Fruit fly (Drosophila melanogaster) whole organism, embryonic: ENCODE measurements around the gene Rcd2.

Experiments
- Bdp1 ChIP-seq: fragments of 200-800 bp; sonication (Bioruptor generic); optimal IDR thresholded peaks from 3 replicates; lab custom pipeline; 2016; ENCODE audit warnings: missing biosample characterization, missing genetic modification characterization
- CG10209 ChIP-seq: fragments of 200-800 bp; sonication (Bioruptor generic); optimal IDR thresholded peaks from 3 replicates; lab custom pipeline; 2017; ENCODE audit warnings: missing biosample characterization, mild to moderate bottlenecking, missing genetic modification characterization, missing genetic modification reagents
- CG11093 ChIP-seq: fragments of 200-800 bp; sonication (Bioruptor generic); IDR thresholded peaks from 3 replicates; pipeline ENCODE4 v1.3.6; 2022; ENCODE audit warnings: missing biosample characterization, missing genetic modification characterization
- CG12299 ChIP-seq: fragments of 200-800 bp; sonication (Bioruptor generic); optimal IDR thresholded peaks from 2 replicates; lab custom pipeline; 2018; ENCODE audit warnings: missing biosample characterization, mild to moderate bottlenecking, missing genetic modification characterization
- CG13894 ChIP-seq: fragments of 200-800 bp; sonication (Bioruptor generic); optimal IDR thresholded peaks from 3 replicates; lab custom pipeline; 2018; ENCODE audit warnings: missing biosample characterization, mild to moderate bottlenecking, missing genetic modification characterization, moderate library complexity
- CG15269 ChIP-seq: fragments of 200-800 bp; sonication (Bioruptor generic); optimal IDR thresholded peaks from 2 replicates; lab custom pipeline; 2018; ENCODE audit warnings: missing biosample characterization, mild to moderate bottlenecking, missing genetic modification characterization, moderate library complexity
- CG15479 ChIP-seq: fragments of 200-800 bp; sonication (Bioruptor generic); optimal IDR thresholded peaks from 3 replicates; lab custom pipeline; 2019; ENCODE audit warnings: missing biosample characterization, mild to moderate bottlenecking, missing genetic modification characterization, moderate library complexity
- CG16813 ChIP-seq: fragments of 200-800 bp; sonication (Bioruptor generic); IDR thresholded peaks from 3 replicates; pipeline ENCODE4 v1.3.6; 2022; ENCODE audit warnings: missing biosample characterization, missing genetic modification characterization; ENCODE audit not compliant: partially characterized antibody
- CG16815 ChIP-seq: fragments of 200-800 bp; sonication (Bioruptor generic); optimal IDR thresholded peaks from 3 replicates; lab custom pipeline; 2017; ENCODE audit warnings: missing biosample characterization, mild to moderate bottlenecking, missing genetic modification characterization
- CG17359 ChIP-seq: fragments of 200-800 bp; sonication (Bioruptor generic); optimal IDR thresholded peaks from 3 replicates; lab custom pipeline; 2018; ENCODE audit warnings: missing biosample characterization, mild to moderate bottlenecking, missing genetic modification characterization, moderate library complexity
- CG17361 ChIP-seq: fragments of 200-800 bp; sonication (Bioruptor generic); IDR thresholded peaks from 3 replicates; pipeline ENCODE4 v1.3.6; 2022; ENCODE audit warnings: missing biosample characterization, missing genetic modification characterization
- CG18262 ChIP-seq: fragments of 200-800 bp; optimal IDR thresholded peaks from 3 replicates; lab custom pipeline; 2019; ENCODE audit warnings: missing biosample characterization, mild to moderate bottlenecking, missing genetic modification characterization, moderate library complexity
- CG31441 ChIP-seq: fragments of 200-800 bp; sonication (Bioruptor generic); IDR thresholded peaks from 2 replicates; pipeline ENCODE4 v1.3.6; 2022; ENCODE audit warnings: missing biosample characterization, missing genetic modification characterization
- CG3726 ChIP-seq: fragments of 200-800 bp; sonication (Bioruptor generic); IDR thresholded peaks from 3 replicates; pipeline ENCODE4, ENCODE4 v1.3.6; 2022; ENCODE audit warnings: missing biosample characterization, missing genetic modification characterization
- CG7745 ChIP-seq: fragments of 200-800 bp; sonication (Bioruptor generic); optimal IDR thresholded peaks from 2 replicates; lab custom pipeline; 2018; ENCODE audit warnings: missing biosample characterization, mild to moderate bottlenecking, missing genetic modification characterization, moderate library complexity
- CG8388 ChIP-seq: fragments of 200-800 bp; sonication (Bioruptor generic); optimal IDR thresholded peaks from 2 replicates; lab custom pipeline; 2019; ENCODE audit warnings: missing biosample characterization, mild to moderate bottlenecking, missing genetic modification characterization, moderate library complexity
- D19A ChIP-seq: fragments of 200-800 bp; optimal IDR thresholded peaks from 3 replicates; lab custom pipeline; 2019; ENCODE audit warnings: missing biosample characterization, mild to moderate bottlenecking, missing genetic modification characterization, moderate library complexity
- Dfd ChIP-seq, 2 experiments: fragments of >200 bp; optimal IDR thresholded peaks; 2 replicates each; lab custom pipeline; 2017; ENCODE audit warnings: missing biosample characterization in 2 of 2, missing genetic modification characterization in 2 of 2
- Doc2 ChIP-seq: fragments of 200-800 bp; sonication (Bioruptor generic); IDR thresholded peaks from 2 replicates; pipeline ENCODE4 v1.3.6; 2022; ENCODE audit warnings: missing biosample characterization, missing genetic modification characterization
- Drgx ChIP-seq: fragments of 200-800 bp; sonication (Bioruptor generic); IDR thresholded peaks from 2 replicates; pipeline ENCODE4 v1.3.6; 2022; ENCODE audit warnings: missing biosample characterization, missing genetic modification characterization
- ERR ChIP-seq: fragments of 200-800 bp; sonication (Bioruptor generic); optimal IDR thresholded peaks from 2 replicates; lab custom pipeline; 2016; ENCODE audit warnings: missing biosample characterization, missing genetic modification characterization
- Ets97D ChIP-seq: fragments of 200-800 bp; sonication (Bioruptor generic); optimal IDR thresholded peaks from 3 replicates; lab custom pipeline; 2016; ENCODE audit warnings: missing biosample characterization, missing genetic modification characterization
- Fer3 ChIP-seq: fragments of 200-800 bp; sonication (Bioruptor generic); optimal IDR thresholded peaks from 2 replicates; lab custom pipeline; 2018; ENCODE audit warnings: missing biosample characterization, mild to moderate bottlenecking, missing genetic modification characterization, moderate library complexity
- H15 ChIP-seq: fragments of 200-800 bp; sonication (Bioruptor generic); IDR thresholded peaks from 3 replicates; pipeline ENCODE4 v1.3.6; 2022; ENCODE audit warnings: missing biosample characterization, missing genetic modification characterization
- Hsf ChIP-seq: fragments of 200-800 bp; sonication (Bioruptor generic); optimal IDR thresholded peaks from 3 replicates; lab custom pipeline; 2016; ENCODE audit warnings: missing biosample characterization, missing genetic modification characterization
- Kr ChIP-seq: fragments of 200-800 bp; sonication (Bioruptor generic); optimal IDR thresholded peaks from 2 replicates; lab custom pipeline; 2017; ENCODE audit warnings: missing biosample characterization, mild to moderate bottlenecking, missing genetic modification characterization
- Lim3 ChIP-seq: fragments of 200-800 bp; sonication (Bioruptor generic); IDR thresholded peaks from 2 replicates; pipeline ENCODE4 v1.3.6; 2022; ENCODE audit warnings: missing biosample characterization, missing genetic modification characterization
- Med ChIP-seq: fragments of 200-800 bp; sonication (Bioruptor generic); peaks from one replicate; lab custom pipeline; 2016; ENCODE audit warnings: missing biosample characterization, missing genetic modification characterization, mild to moderate bottlenecking, inconsistent platforms, moderate library complexity
- Neu2 ChIP-seq: fragments of 200-800 bp; sonication (Bioruptor generic); optimal IDR thresholded peaks from 3 replicates; lab custom pipeline; 2016; ENCODE audit warnings: missing biosample characterization, missing genetic modification characterization, borderline replicate concordance
- Oaz ChIP-seq: fragments of 200-800 bp; sonication (Bioruptor generic); IDR thresholded peaks from 2 replicates; pipeline ENCODE4 v1.3.6; 2022; ENCODE audit warnings: missing biosample characterization, missing genetic modification characterization
- Rx ChIP-seq: fragments of 200-800 bp; sonication (Bioruptor generic); IDR thresholded peaks from 2 replicates; pipeline ENCODE4 v1.3.6; 2022; ENCODE audit warnings: missing biosample characterization, missing genetic modification characterization
- Xbp1 ChIP-seq: fragments of 200-800 bp; sonication (Bioruptor generic); optimal IDR thresholded peaks from 3 replicates; lab custom pipeline; 2016; ENCODE audit warnings: missing biosample characterization, mild to moderate bottlenecking, missing genetic modification characterization
- ab ChIP-seq: fragments of 200-800 bp; sonication (Bioruptor generic); optimal IDR thresholded peaks from 2 replicates; lab custom pipeline; 2016; ENCODE audit warnings: missing biosample characterization, missing genetic modification characterization
- amos ChIP-seq: fragments of 200-800 bp; sonication (Bioruptor generic); IDR thresholded peaks from 2 replicates; pipeline ENCODE4 v1.3.6; 2022; ENCODE audit warnings: missing biosample characterization, missing genetic modification characterization; ENCODE audit not compliant: partially characterized antibody
- ase ChIP-seq: fragments of 200-800 bp; sonication (Bioruptor generic); IDR thresholded peaks from 3 replicates; pipeline ENCODE4 v1.3.6; 2022; ENCODE audit warnings: missing biosample characterization, missing genetic modification characterization
- bab2 ChIP-seq: fragments of 200-800 bp; sonication (Bioruptor generic); optimal IDR thresholded peaks from 2 replicates; lab custom pipeline; 2016; ENCODE audit warnings: missing biosample characterization, missing genetic modification characterization
- bigmax ChIP-seq: fragments of 200-800 bp; sonication (Bioruptor generic); optimal IDR thresholded peaks from 2 replicates; lab custom pipeline; 2018; ENCODE audit warnings: missing biosample characterization, mild to moderate bottlenecking, missing genetic modification characterization
- br ChIP-seq: fragments of >200 bp; optimal IDR thresholded peaks from 2 replicates; lab custom pipeline; 2017
- corto ChIP-seq: fragments of 200-800 bp; sonication (Bioruptor generic); optimal IDR thresholded peaks from 2 replicates; lab custom pipeline; 2016; ENCODE audit warnings: missing biosample characterization, mild to moderate bottlenecking, missing genetic modification characterization, moderate library complexity
- crc ChIP-seq: fragments of 200-800 bp; sonication (Bioruptor generic); optimal IDR thresholded peaks from 2 replicates; lab custom pipeline; 2016; ENCODE audit warnings: missing biosample characterization, missing genetic modification characterization
- gcm ChIP-seq: fragments of 200-800 bp; sonication (Bioruptor generic); optimal IDR thresholded peaks from 2 replicates; lab custom pipeline; 2019; ENCODE audit warnings: missing biosample characterization, mild to moderate bottlenecking, missing genetic modification characterization, moderate library complexity
- gsb ChIP-seq: fragments of 200-800 bp; sonication (Bioruptor generic); IDR thresholded peaks from 2 replicates; pipeline ENCODE4 v1.3.6; 2022; ENCODE audit warnings: missing biosample characterization, missing genetic modification characterization
- her ChIP-seq: fragments of 200-800 bp; sonication (Bioruptor generic); optimal IDR thresholded peaks from 2 replicates; lab custom pipeline; 2016; ENCODE audit warnings: missing biosample characterization, missing genetic modification characterization
- lbe ChIP-seq: fragments of 200-800 bp; sonication (Bioruptor generic); optimal IDR thresholded peaks from 2 replicates; lab custom pipeline; 2016; ENCODE audit warnings: missing biosample characterization, mild to moderate bottlenecking, missing genetic modification characterization
- lilli ChIP-seq: fragments of 200-800 bp; sonication (Bioruptor generic); optimal IDR thresholded peaks from 3 replicates; lab custom pipeline; 2016; ENCODE audit warnings: missing biosample characterization, missing genetic modification characterization
- org-1 ChIP-seq: fragments of 200-800 bp; sonication (Bioruptor generic); optimal IDR thresholded peaks from 2 replicates; lab custom pipeline; 2017; ENCODE audit warnings: missing biosample characterization, missing genetic modification characterization
- sim ChIP-seq: fragments of 200-800 bp; sonication (Bioruptor generic); IDR thresholded peaks from 2 replicates; pipeline ENCODE4 v1.3.6; 2022; ENCODE audit warnings: missing biosample characterization, missing genetic modification characterization
- tap ChIP-seq: fragments of 200-800 bp; optimal IDR thresholded peaks from 3 replicates; lab custom pipeline; 2019; ENCODE audit warnings: missing biosample characterization, mild to moderate bottlenecking, missing genetic modification characterization, moderate library complexity
- trh ChIP-seq: fragments of 200-800 bp; sonication (Bioruptor generic); optimal IDR thresholded peaks from 2 replicates; lab custom pipeline; 2016; ENCODE audit warnings: missing biosample characterization, missing genetic modification characterization
- vnd ChIP-seq: fragments of 200-800 bp; sonication (Bioruptor generic); IDR thresholded peaks from 3 replicates; pipeline ENCODE4 v1.3.6; 2022; ENCODE audit warnings: missing biosample characterization, missing genetic modification characterization; ENCODE audit not compliant: partially characterized antibody

Rcd2 gene

dm6 chr3L:20540182-20540974 lies at the start of gene Rcd2 (continued):
- TF ChIP-seq CG18262 = peak; percentile 84
- peak; percentile 49 for TF ChIP-seq Bdp1 (GFP tag; lab: Kevin White, UChicago)
- peak; percentile 94; the same call in 1 of the 2 replicates for TF ChIP-seq amos
- TF ChIP-seq Fer3 (tag; lab: Kevin White, UChicago) = peak; percentile 93
- TF ChIP-seq Med (GFP tag; lab: Kevin White, UChicago) = peak; percentile 88
- TF ChIP-seq lilli (GFP tag; lab: Kevin White, UChicago) = peak; percentile 69
- peak; percentile 68; the same call in 2 of the 3 replicates for TF ChIP-seq CG16813 (GFP tag; lab: Robert Waterston, UW)
- TF ChIP-seq br (lab: Kevin White, UChicago) = no peak
- peak; percentile 21 for TF ChIP-seq CG16815 (GFP tag; lab: Kevin White, UChicago)
- TF ChIP-seq CG15479 = peak; percentile 29
- TF ChIP-seq tap (tag; lab: Kevin White, UChicago) = peak; percentile 82
- TF ChIP-seq Oaz = peak; percentile 68
- TF ChIP-seq Drgx (GFP tag; lab: Robert Waterston, UW) = peak; percentile 78
- peak; percentile 79 for TF ChIP-seq CG10209 (GFP tag; lab: Kevin White, UChicago)
- peak; percentile 84 for TF ChIP-seq CG17359 (tag; lab: Kevin White, UChicago)
- TF ChIP-seq Lim3 (GFP tag; lab: Robert Waterston, UW) = no peak
- TF ChIP-seq Hsf = peak; percentile 39
- peak; percentile 44 for TF ChIP-seq crc (GFP tag; lab: Kevin White, UChicago)
- no peak for TF ChIP-seq Doc2 (GFP tag; lab: Robert Waterston, UW)
- TF ChIP-seq ase (GFP tag; lab: Robert Waterston, UW) = peak; percentile 55; the same call in 1 of the 3 replicates
- peak; percentile 83 for TF ChIP-seq vnd (GFP tag; lab: Robert Waterston, UW)
- peak; percentile 68 for TF ChIP-seq bab2 (GFP tag; lab: Kevin White, UChicago)
- TF ChIP-seq ERR (GFP tag; lab: Kevin White, UChicago) = no peak
- TF ChIP-seq H15 = peak; percentile 62; the same call in 2 of the 3 replicates
- TF ChIP-seq CG12299 = peak; percentile 85
- no peak for TF ChIP-seq lbe (GFP tag; lab: Kevin White, UChicago)
- no peak for TF ChIP-seq trh (GFP tag; lab: Kevin White, UChicago)
- TF ChIP-seq CG13894 (tag; lab: Kevin White, UChicago) = peak; percentile 91
- peak; percentile 51 for TF ChIP-seq Xbp1 (GFP tag; lab: Kevin White, UChicago)
- TF ChIP-seq CG15269 (tag; lab: Kevin White, UChicago) = peak; percentile 91
- TF ChIP-seq ab = no peak
- no peak for TF ChIP-seq CG7745 (tag; lab: Kevin White, UChicago)
- TF ChIP-seq CG3726 = no peak
- peak; percentile 80 for TF ChIP-seq D19A
- no peak for TF ChIP-seq Dfd (GFP tag; optimal IDR thresholded peaks at IDR 0.05; lab: Kevin White, UChicago)
- TF ChIP-seq CG31441 = peak; percentile 90
- TF ChIP-seq sim (GFP tag; lab: Robert Waterston, UW) = no peak
- peak; percentile 85 for TF ChIP-seq org-1 (GFP tag; lab: Kevin White, UChicago)
- peak; percentile 67 for TF ChIP-seq CG8388
- TF ChIP-seq corto (GFP tag; lab: Kevin White, UChicago) = no peak
- TF ChIP-seq gsb (GFP tag; lab: Robert Waterston, UW) = peak; percentile 31; the same call in 1 of the 2 replicates
- TF ChIP-seq Rx (GFP tag; lab: Robert Waterston, UW) = peak; percentile 43; the same call in 1 of the 2 replicates
- TF ChIP-seq gcm (GFP tag; lab: Kevin White, UChicago) = peak; percentile 83
- TF ChIP-seq Neu2 (GFP tag; lab: Kevin White, UChicago) = no peak
- TF ChIP-seq Kr (GFP tag; lab: Kevin White, UChicago) = no peak
- peak; percentile 60 for TF ChIP-seq Ets97D (GFP tag; lab: Kevin White, UChicago)
- no peak; the same call in 2 of the 3 replicates for TF ChIP-seq CG11093 (GFP tag; lab: Robert Waterston, UW)
- TF ChIP-seq bigmax (GFP tag; lab: Kevin White, UChicago) = no peak
- peak; percentile 90 for TF ChIP-seq CG17361
- TF ChIP-seq her (GFP tag; lab: Kevin White, UChicago) = no peak
